Fruit fly (Drosophila melanogaster): ENCODE data around the gene CG17806.

CG17806 gene

dm6 chr3R:17781371-17781770, 21.7 kb downstream of the CG17806 start (continued):
- TF ChIP-seq CG12659 (GFP tag; optimal IDR thresholded peaks at IDR 0.05) (peak; percentile 75), CG1647 (GFP tag; optimal IDR thresholded peaks at IDR 0.05) (peak; percentile 40), CG17186 (GFP tag; optimal IDR thresholded peaks at IDR 0.05) (no peak), Hmx (GFP tag; optimal IDR thresholded peaks at IDR 0.05) (peak; percentile 45), ems (GFP tag; optimal IDR thresholded peaks at IDR 0.05) (peak; percentile 57), CG10267 (tag; optimal IDR thresholded peaks at IDR 0.05) (peak; percentile 66), CG2120 (GFP tag; optimal IDR thresholded peaks at IDR 0.05) (peak; percentile 86), pum (GFP tag; optimal IDR thresholded peaks at IDR 0.05) (peak; percentile 70), wek (GFP tag; optimal IDR thresholded peaks at IDR 0.05) (peak; percentile 40), D (optimal IDR thresholded peaks at IDR 0.05) (no peak), D (GFP tag; optimal IDR thresholded peaks at IDR 0.05) (peak; percentile 59), CkIIα-i1 (GFP tag; IDR thresholded peaks at IDR 0.05) (peak; percentile 54; the same call in 1 of the 2 replicates), CG7271 (tag; optimal IDR thresholded peaks at IDR 0.05) (no peak), MTF-1 (GFP tag; optimal IDR thresholded peaks at IDR 0.05; ENCODE audit: borderline replicate concordance) (no peak), gfzf (GFP tag; optimal IDR thresholded peaks at IDR 0.05) (no peak), CG6254 (GFP tag; optimal IDR thresholded peaks at IDR 0.05) (peak; percentile 13), CG6272 (GFP tag; IDR thresholded peaks at IDR 0.05) (peak; percentile 79), Bteb2 (GFP tag; optimal IDR thresholded peaks at IDR 0.05) (peak; percentile 59), dm (GFP tag; optimal IDR thresholded peaks at IDR 0.05) (peak; percentile 9), mld (GFP tag; IDR thresholded peaks at IDR 0.05; ENCODE audit: partially characterized antibody) (no peak), CG3726 (GFP tag; IDR thresholded peaks at IDR 0.05) (peak; percentile 73; the same call in 2 of the 3 replicates), hbn (GFP tag; IDR thresholded peaks at IDR 0.05; ENCODE audit: partially characterized antibody) (no peak), CG6175 (GFP tag; IDR thresholded peaks at IDR 0.05) (peak; percentile 68; the same call in 2 of the 3 replicates), slou (GFP tag; optimal IDR thresholded peaks at IDR 0.05) (peak; percentile 67), bowl (GFP tag; IDR thresholded peaks at IDR 0.05) (no peak), sim (GFP tag; IDR thresholded peaks at IDR 0.05) (0 out of 2 replicates have a peak, but pooled peaks have one; percentile 23), CG18599 (GFP tag; optimal IDR thresholded peaks at IDR 0.05) (peak; percentile 78), row (GFP tag; IDR thresholded peaks at IDR 0.05) (peak; percentile 88), CG6689 (GFP tag; IDR thresholded peaks at IDR 0.05) (peak; percentile 86), Adf1 (GFP tag; IDR thresholded peaks at IDR 0.05) (peak; percentile 51; the same call in 1 of the 2 replicates), crp (GFP tag; optimal IDR thresholded peaks at IDR 0.05) (no peak), Aef1 (GFP tag; IDR thresholded peaks at IDR 0.05) (peak; percentile 85), CG17385 (GFP tag; optimal IDR thresholded peaks at IDR 0.05) (peak; percentile 74), p53 (GFP tag; optimal IDR thresholded peaks at IDR 0.05) (peak; percentile 44), CG6654 (GFP tag; optimal IDR thresholded peaks at IDR 0.05) (peak; percentile 14), CG8281 (tag; optimal IDR thresholded peaks at IDR 0.05) (peak; percentile 67), peb (GFP tag; IDR thresholded peaks at IDR 0.05) (peak; percentile 77), Nf-YC (tag; optimal IDR thresholded peaks at IDR 0.05) (peak; percentile 87), MESR4 (GFP tag; optimal IDR thresholded peaks at IDR 0.05) (no peak), zen (tag; optimal IDR thresholded peaks at IDR 0.05) (no peak), HmgD (GFP tag; optimal IDR thresholded peaks at IDR 0.05) (peak; percentile 9), pho (GFP tag; optimal IDR thresholded peaks at IDR 0.05) (peak; percentile 72), CHES-1-like (GFP tag; optimal IDR thresholded peaks at IDR 0.05) (peak; percentile 63), CG4730 (GFP tag; IDR thresholded peaks at IDR 0.05) (peak; percentile 86), h (optimal IDR thresholded peaks at IDR 0.05) (no peak), CG2712 (tag; optimal IDR thresholded peaks at IDR 0.05) (peak; percentile 87), ato (GFP tag; IDR thresholded peaks at IDR 0.05; ENCODE audit: partially characterized antibody) (no peak), Abd-B (GFP tag; optimal IDR thresholded peaks at IDR 0.05) (peak; percentile 83), Mad (GFP tag; optimal IDR thresholded peaks at IDR 0.05) (peak; percentile 33), CG13424 (tag; optimal IDR thresholded peaks at IDR 0.05) (peak; percentile 88), Nf-YA (GFP tag; IDR thresholded peaks at IDR 0.05) (peak; percentile 60; the same call in 1 of the 2 replicates)
